Fruit fly (Drosophila melanogaster) whole organism, embryonic: ENCODE measurements around the gene sau.

Experiments
- Ada2b ChIP-seq: fragments of 200-800 bp; sonication (Bioruptor generic); IDR thresholded peaks from 2 replicates; pipeline ENCODE4 v1.3.6; 2022; ENCODE audit warnings: missing biosample characterization, missing genetic modification characterization
- Aef1 ChIP-seq: fragments of 200-800 bp; sonication (Bioruptor generic); IDR thresholded peaks from 3 replicates; pipeline ENCODE4 v1.3.6; 2022; ENCODE audit warnings: missing biosample characterization, missing genetic modification characterization
- Bdp1 ChIP-seq: fragments of 200-800 bp; sonication (Bioruptor generic); optimal IDR thresholded peaks from 3 replicates; lab custom pipeline; 2016; ENCODE audit warnings: missing biosample characterization, missing genetic modification characterization
- CG10366 ChIP-seq: fragments of 200-800 bp; sonication (Bioruptor generic); IDR thresholded peaks from 2 replicates; pipeline ENCODE4 v1.3.6; 2022; ENCODE audit warnings: missing biosample characterization, missing genetic modification characterization
- CG11093 ChIP-seq: fragments of 200-800 bp; sonication (Bioruptor generic); IDR thresholded peaks from 3 replicates; pipeline ENCODE4 v1.3.6; 2022; ENCODE audit warnings: missing biosample characterization, missing genetic modification characterization
- CG12659 ChIP-seq: fragments of 200-800 bp; sonication (Bioruptor generic); optimal IDR thresholded peaks from 3 replicates; lab custom pipeline; 2017; ENCODE audit warnings: mild to moderate bottlenecking, missing biosample characterization, missing genetic modification reagents, missing genetic modification characterization
- CG13424 ChIP-seq: fragments of 200-800 bp; sonication (Bioruptor generic); optimal IDR thresholded peaks from 2 replicates; lab custom pipeline; 2019; ENCODE audit warnings: missing biosample characterization, mild to moderate bottlenecking, missing genetic modification characterization, moderate library complexity
- CG14014 ChIP-seq: fragments of 200-800 bp; sonication (Bioruptor generic); IDR thresholded peaks from 2 replicates; pipeline ENCODE4 v1.3.6; 2022; ENCODE audit warnings: missing biosample characterization, missing genetic modification characterization
- CG14050 ChIP-seq: fragments of 200-800 bp; sonication (Bioruptor generic); IDR thresholded peaks from 3 replicates; pipeline ENCODE4 v1.3.6; 2022; ENCODE audit warnings: missing biosample characterization, missing genetic modification characterization
- CG15011 ChIP-seq: fragments of 200-800 bp; sonication (Bioruptor generic); optimal IDR thresholded peaks from 3 replicates; lab custom pipeline; 2018; ENCODE audit warnings: missing biosample characterization, mild to moderate bottlenecking, missing genetic modification characterization
- CG17568 ChIP-seq: fragments of 200-800 bp; sonication (Bioruptor generic); optimal IDR thresholded peaks from 2 replicates; lab custom pipeline; 2018; ENCODE audit warnings: missing biosample characterization, mild to moderate bottlenecking, missing genetic modification characterization, moderate library complexity
- CG17612 ChIP-seq: fragments of 200-800 bp; sonication (Bioruptor generic); IDR thresholded peaks from 2 replicates; pipeline ENCODE4 v1.3.6; 2022; ENCODE audit warnings: missing biosample characterization, missing genetic modification characterization
- CG32767 ChIP-seq: fragments of 200-800 bp; sonication (Bioruptor generic); IDR thresholded peaks from 2 replicates; pipeline ENCODE4 v1.3.6; 2022; ENCODE audit warnings: missing biosample characterization, missing genetic modification characterization
- CG4730 ChIP-seq: fragments of 200-800 bp; sonication (Bioruptor generic); IDR thresholded peaks from 2 replicates; pipeline ENCODE4 v1.3.6; 2022; ENCODE audit warnings: missing biosample characterization, missing genetic modification characterization
- CG6683 ChIP-seq: fragments of 200-800 bp; sonication (Bioruptor generic); optimal IDR thresholded peaks from 2 replicates; lab custom pipeline; 2017; ENCODE audit warnings: missing biosample characterization, mild to moderate bottlenecking, missing genetic modification characterization, missing genetic modification reagents
- CG6813 ChIP-seq: fragments of 200-800 bp; sonication (Bioruptor generic); optimal IDR thresholded peaks from 2 replicates; lab custom pipeline; 2017; ENCODE audit warnings: missing biosample characterization, missing genetic modification characterization, mild to moderate bottlenecking, moderate library complexity, missing genetic modification reagents
- CG7963 ChIP-seq: fragments of 200-800 bp; sonication (Bioruptor generic); IDR thresholded peaks from 3 replicates; pipeline ENCODE4 v1.3.6; 2022; ENCODE audit warnings: missing biosample characterization, missing genetic modification characterization; ENCODE audit not compliant: partially characterized antibody
- Dek ChIP-seq: fragments of 200-800 bp; sonication (Bioruptor generic); optimal IDR thresholded peaks from 3 replicates; lab custom pipeline; 2019; ENCODE audit warnings: missing biosample characterization, mild to moderate bottlenecking, missing genetic modification characterization, moderate library complexity
- Doc2 ChIP-seq: fragments of 200-800 bp; sonication (Bioruptor generic); IDR thresholded peaks from 2 replicates; pipeline ENCODE4 v1.3.6; 2022; ENCODE audit warnings: missing biosample characterization, missing genetic modification characterization
- HHEX ChIP-seq: fragments of 200-800 bp; sonication (Bioruptor generic); optimal IDR thresholded peaks from 3 replicates; lab custom pipeline; 2017; ENCODE audit warnings: missing biosample characterization, mild to moderate bottlenecking, missing genetic modification characterization, missing genetic modification reagents
- HLH3B ChIP-seq: fragments of 200-800 bp; sonication (Bioruptor generic); IDR thresholded peaks from 2 replicates; pipeline ENCODE4 v1.3.6; 2022; ENCODE audit warnings: missing biosample characterization, missing genetic modification characterization
- Hey ChIP-seq: fragments of 200-800 bp; sonication (Bioruptor generic); optimal IDR thresholded peaks from 3 replicates; lab custom pipeline; 2018; ENCODE audit warnings: missing biosample characterization, mild to moderate bottlenecking, missing genetic modification characterization
- Hr3 ChIP-seq: fragments of 200-800 bp; sonication (Bioruptor generic); optimal IDR thresholded peaks from 3 replicates; lab custom pipeline; 2016; ENCODE audit warnings: missing biosample characterization, missing genetic modification characterization
- Hr39 ChIP-seq: fragments of >200 bp; optimal IDR thresholded peaks from 2 replicates; lab custom pipeline; 2017
- Hr78 ChIP-seq, 2 experiments: fragments of 200-800 bp in 1 of 2; fragments of >200 bp in 1 of 2; sonication (Bioruptor generic) in 1 of 2; optimal IDR thresholded peaks; 2 replicates each; lab custom pipeline; 2017 to 2019; ENCODE audit warnings: missing biosample characterization in 2 of 2, missing genetic modification characterization in 2 of 2, mild to moderate bottlenecking in 1 of 2, moderate library complexity in 1 of 2
- Lhr ChIP-seq: fragments of 200-800 bp; sonication (Bioruptor generic); optimal IDR thresholded peaks from 3 replicates; lab custom pipeline; 2017; ENCODE audit warnings: mild to moderate bottlenecking, missing biosample characterization, missing genetic modification reagents, missing genetic modification characterization
- Six4 ChIP-seq: fragments of 200-800 bp; sonication (Bioruptor generic); optimal IDR thresholded peaks from 2 replicates; lab custom pipeline; 2016; ENCODE audit warnings: missing biosample characterization, missing genetic modification characterization
- Spps ChIP-seq: fragments of 200-800 bp; sonication (Bioruptor generic); optimal IDR thresholded peaks from 2 replicates; lab custom pipeline; 2018; ENCODE audit warnings: missing biosample characterization, mild to moderate bottlenecking, missing genetic modification characterization
- Sry-δ ChIP-seq: fragments of 200-800 bp; sonication (Bioruptor generic); optimal IDR thresholded peaks from 2 replicates; lab custom pipeline; 2016; ENCODE audit warnings: missing biosample characterization, missing genetic modification characterization
- Xrp1 ChIP-seq: fragments of 200-800 bp; sonication (Bioruptor generic); IDR thresholded peaks from 2 replicates; pipeline ENCODE4 v1.3.6; 2022; ENCODE audit warnings: missing biosample characterization, missing genetic modification characterization
- al ChIP-seq: fragments of 200-800 bp; sonication (Bioruptor generic); IDR thresholded peaks from 2 replicates; pipeline ENCODE4 v1.3.6; 2022; ENCODE audit warnings: missing biosample characterization, missing genetic modification characterization
- bcd ChIP-seq: fragments of 200-800 bp; sonication (Bioruptor generic); optimal IDR thresholded peaks from 2 replicates; lab custom pipeline; 2017; ENCODE audit warnings: missing biosample characterization, mild to moderate bottlenecking, missing genetic modification characterization
- bowl ChIP-seq: fragments of 200-800 bp; sonication (Bioruptor generic); IDR thresholded peaks from 2 replicates; pipeline ENCODE4 v1.3.6; 2022; ENCODE audit warnings: missing biosample characterization, missing genetic modification characterization
- danr ChIP-seq: fragments of 200-800 bp; sonication (Bioruptor generic); IDR thresholded peaks from 2 replicates; pipeline ENCODE4 v1.3.6; 2022; ENCODE audit warnings: missing biosample characterization, missing genetic modification characterization
- dmrt99B ChIP-seq: fragments of 200-800 bp; sonication (Bioruptor generic); optimal IDR thresholded peaks from 2 replicates; lab custom pipeline; 2018; ENCODE audit warnings: missing biosample characterization, mild to moderate bottlenecking, missing genetic modification characterization, moderate library complexity
- en ChIP-seq: fragments of 200-800 bp; sonication (Bioruptor generic); optimal IDR thresholded peaks from 2 replicates; lab custom pipeline; 2016; ENCODE audit warnings: missing biosample characterization, missing genetic modification characterization
- gem ChIP-seq: fragments of 200-800 bp; sonication (Bioruptor generic); optimal IDR thresholded peaks from 2 replicates; lab custom pipeline; 2019; ENCODE audit warnings: missing biosample characterization, mild to moderate bottlenecking, missing genetic modification characterization, moderate library complexity
- gro ChIP-seq: fragments of 200-800 bp; sonication (Bioruptor generic); optimal IDR thresholded peaks from 2 replicates; lab custom pipeline; 2016; ENCODE audit warnings: missing biosample characterization, missing genetic modification characterization
- ham ChIP-seq: fragments of 200-800 bp; sonication (Bioruptor generic); IDR thresholded peaks from 2 replicates; pipeline ENCODE4 v1.3.6; 2022; ENCODE audit warnings: missing biosample characterization, missing genetic modification characterization
- her ChIP-seq: fragments of 200-800 bp; sonication (Bioruptor generic); optimal IDR thresholded peaks from 2 replicates; lab custom pipeline; 2016; ENCODE audit warnings: missing biosample characterization, missing genetic modification characterization
- kay ChIP-seq: fragments of 200-800 bp; sonication (Bioruptor generic); optimal IDR thresholded peaks from 2 replicates; lab custom pipeline; 2016; ENCODE audit warnings: missing biosample characterization, missing genetic modification characterization
- ken ChIP-seq: fragments of 200-800 bp; sonication (Bioruptor generic); IDR thresholded peaks from 3 replicates; pipeline ENCODE4 v1.3.6; 2022; ENCODE audit warnings: missing biosample characterization, missing genetic modification characterization
- lmd ChIP-seq: fragments of 200-800 bp; sonication (Bioruptor generic); IDR thresholded peaks from 2 replicates; pipeline ENCODE4 v1.3.6; 2022; ENCODE audit warnings: missing biosample characterization, missing genetic modification characterization
- onecut ChIP-seq: fragments of 200-800 bp; sonication (Bioruptor generic); IDR thresholded peaks from 2 replicates; pipeline ENCODE4 v1.3.6; 2022; ENCODE audit warnings: missing biosample characterization, missing genetic modification characterization
- pnt ChIP-seq: fragments of 200-800 bp; sonication (Bioruptor generic); optimal IDR thresholded peaks from 3 replicates; lab custom pipeline; 2016; ENCODE audit warnings: missing biosample characterization, missing genetic modification characterization
- row ChIP-seq: fragments of 200-800 bp; sonication (Bioruptor generic); IDR thresholded peaks from 3 replicates; pipeline ENCODE4 v1.3.6; 2022; ENCODE audit warnings: missing biosample characterization, missing genetic modification characterization
- salm ChIP-seq: fragments of 200-800 bp; sonication (Bioruptor generic); optimal IDR thresholded peaks from 2 replicates; lab custom pipeline; 2018; ENCODE audit warnings: missing biosample characterization, mild to moderate bottlenecking, missing genetic modification characterization
- shn ChIP-seq: fragments of 200-800 bp; sonication (Bioruptor generic); optimal IDR thresholded peaks from 3 replicates; lab custom pipeline; 2016; ENCODE audit warnings: missing biosample characterization, missing genetic modification characterization
- slp2 ChIP-seq: fragments of 200-800 bp; sonication (Bioruptor generic); optimal IDR thresholded peaks from 2 replicates; lab custom pipeline; 2016; ENCODE audit warnings: missing biosample characterization, missing genetic modification characterization
- so ChIP-seq: fragments of 200-800 bp; sonication (Bioruptor generic); IDR thresholded peaks from 3 replicates; pipeline ENCODE4 v1.3.6; 2022; ENCODE audit warnings: missing biosample characterization, missing genetic modification characterization
- tx ChIP-seq: fragments of 200-800 bp; sonication (Bioruptor generic); optimal IDR thresholded peaks from 2 replicates; lab custom pipeline; 2016; ENCODE audit warnings: missing biosample characterization, missing genetic modification characterization
- zfh1 ChIP-seq: fragments of 200-800 bp; sonication (Bioruptor generic); IDR thresholded peaks from 3 replicates; pipeline ENCODE4 v1.3.6; 2022; ENCODE audit warnings: missing biosample characterization, missing genetic modification characterization

The sau gene

DNA sequence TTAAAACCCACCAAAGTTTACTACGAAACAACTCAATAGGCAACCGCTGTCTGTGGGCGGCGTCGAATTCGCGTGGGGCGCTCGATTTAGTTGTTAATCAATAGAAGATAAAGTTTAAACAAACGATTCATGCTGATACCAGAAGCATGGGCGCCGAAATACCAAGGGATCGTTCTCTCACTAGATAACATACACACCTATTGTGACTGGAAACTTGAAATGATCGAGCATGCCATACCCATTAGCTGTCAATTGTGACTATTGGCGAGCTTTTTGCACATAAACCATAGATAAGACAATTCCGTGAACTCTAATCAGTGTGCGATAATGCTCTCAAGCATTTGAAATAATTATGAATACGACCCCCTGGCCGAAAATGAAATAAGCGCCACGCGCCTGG lies 46.8 kb upstream of the sau start (continued):
- TF ChIP-seq zfh1 (GFP tag; lab: Robert Waterston, UW) (peak; percentile 62; the same call in 2 of the 3 replicates), dmrt99B (tag; lab: Kevin White, UChicago) (peak; percentile 82), slp2 (GFP tag; lab: Kevin White, UChicago) (peak; percentile 75), CG6813 (GFP tag; lab: Kevin White, UChicago) (peak; percentile 54), Spps (no peak), CG10366 (GFP tag; lab: Robert Waterston, UW) (peak; percentile 69), CG15011 (GFP tag; lab: Kevin White, UChicago) (peak; percentile 29), gro (GFP tag; lab: Kevin White, UChicago) (peak; percentile 90), bowl (GFP tag; lab: Robert Waterston, UW) (peak; percentile 58; the same call in 1 of the 2 replicates), Sry-δ (GFP tag; lab: Kevin White, UChicago) (peak; percentile 36), Ada2b (GFP tag; lab: Robert Waterston, UW) (peak; percentile 61), al (peak; percentile 88), CG17568 (GFP tag; lab: Kevin White, UChicago) (peak; percentile 66), Hr3 (peak; percentile 58), ham (GFP tag; lab: Robert Waterston, UW) (peak; percentile 69; the same call in 1 of the 2 replicates), CG14014 (GFP tag; lab: Robert Waterston, UW) (peak; percentile 66), row (GFP tag; lab: Robert Waterston, UW) (peak; percentile 76), onecut (GFP tag; lab: Robert Waterston, UW) (peak; percentile 30; the same call in 1 of the 2 replicates), gem (peak; percentile 87), Lhr (GFP tag; lab: Kevin White, UChicago) (no peak), Hey (peak; percentile 85), pnt (GFP tag; lab: Kevin White, UChicago) (peak; percentile 61), lmd (GFP tag; lab: Robert Waterston, UW) (peak; percentile 86), Bdp1 (GFP tag; lab: Kevin White, UChicago) (no peak), bcd (peak; percentile 79), danr (peak; percentile 59; the same call in 1 of the 2 replicates), salm (tag; lab: Kevin White, UChicago) (peak; percentile 72), CG7963 (GFP tag; lab: Robert Waterston, UW) (no peak), CG13424 (peak; percentile 80), CG6683 (peak; percentile 22), tx (GFP tag; lab: Kevin White, UChicago) (peak; percentile 79), Six4 (GFP tag; lab: Kevin White, UChicago) (peak; percentile 19), shn (GFP tag; lab: Kevin White, UChicago) (peak; percentile 86), so (GFP tag; lab: Robert Waterston, UW) (peak; percentile 80; the same call in 2 of the 3 replicates), CG11093 (GFP tag; lab: Robert Waterston, UW) (peak; percentile 61; the same call in 1 of the 3 replicates), CG14050 (GFP tag; lab: Robert Waterston, UW) (peak; percentile 47), Aef1 (peak; percentile 63), CG12659 (GFP tag; lab: Kevin White, UChicago) (peak; percentile 70), HLH3B (GFP tag; lab: Robert Waterston, UW) (peak; percentile 81), kay (peak; percentile 8), Doc2 (GFP tag; lab: Robert Waterston, UW) (0 out of 2 replicates have a peak, but pooled peaks have one; percentile 23), Hr39 (lab: Kevin White, UChicago) (no peak), ken (GFP tag; lab: Robert Waterston, UW) (peak; percentile 69), CG17612 (GFP tag; lab: Robert Waterston, UW) (peak; percentile 62), HHEX (GFP tag; lab: Kevin White, UChicago) (peak; percentile 78), CG4730 (GFP tag; lab: Robert Waterston, UW) (peak; percentile 55; the same call in 1 of the 2 replicates), Hr78 (GFP tag; optimal IDR thresholded peaks at IDR 0.05; lab: Kevin White, UChicago) (no peak), en (GFP tag; lab: Kevin White, UChicago) (peak; percentile 15), Dek (tag; lab: Kevin White, UChicago) (peak; percentile 63), Xrp1 (GFP tag; lab: Robert Waterston, UW) (peak; percentile 56), her (GFP tag; lab: Kevin White, UChicago) (peak; percentile 80), CG32767 (peak; percentile 52)
